Fruit fly (Drosophila melanogaster) whole organism, adult: ENCODE measurements around the gene CG32066.

Experiments used
- CG11617 ChIP-seq: fragments of 200-800 bp; sonication (Bioruptor generic); optimal IDR thresholded peaks from 2 replicates; lab custom pipeline; 2017; ENCODE audit warnings: mild to moderate bottlenecking, missing biosample characterization, missing genetic modification reagents, missing genetic modification characterization
- CG12768 ChIP-seq: fragments of 200-800 bp; sonication (Bioruptor generic); optimal IDR thresholded peaks from 2 replicates; lab custom pipeline; 2017; ENCODE audit warnings: missing biosample characterization, missing genetic modification characterization, mild to moderate bottlenecking, moderate library complexity, missing genetic modification reagents
- CG14711 ChIP-seq: fragments of 200-800 bp; sonication (Bioruptor generic); optimal IDR thresholded peaks from 2 replicates; lab custom pipeline; 2018; ENCODE audit warnings: missing biosample characterization, mild to moderate bottlenecking, missing genetic modification characterization, moderate library complexity
- CG33017 ChIP-seq: fragments of 200-800 bp; sonication (Bioruptor generic); optimal IDR thresholded peaks from 2 replicates; lab custom pipeline; 2018; ENCODE audit warnings: missing biosample characterization, mild to moderate bottlenecking, missing genetic modification characterization, moderate library complexity
- Clk ChIP-seq: fragments of 200-800 bp; sonication (Bioruptor generic); optimal IDR thresholded peaks from 2 replicates; lab custom pipeline; 2017; ENCODE audit warnings: missing biosample characterization, missing genetic modification characterization
- Crg-1 ChIP-seq: fragments of 200-800 bp; sonication (Bioruptor generic); optimal IDR thresholded peaks from 2 replicates; lab custom pipeline; 2016; ENCODE audit warnings: missing biosample characterization, missing genetic modification characterization
- Hr96 ChIP-seq: fragments of 200-800 bp; sonication (Bioruptor generic); optimal IDR thresholded peaks from 2 replicates; lab custom pipeline; 2016; ENCODE audit warnings: missing biosample characterization, missing genetic modification characterization
- Mnt ChIP-seq: fragments of 200-800 bp; sonication (Bioruptor generic); optimal IDR thresholded peaks from 2 replicates; lab custom pipeline; 2016; ENCODE audit warnings: missing biosample characterization, mild to moderate bottlenecking, missing genetic modification characterization
- kay ChIP-seq: fragments of 200-800 bp; sonication (Bioruptor generic); peaks from one replicate; lab custom pipeline; 2016; ENCODE audit warnings: missing biosample characterization, missing genetic modification characterization, borderline replicate concordance
- ovo ChIP-seq: fragments of 200-800 bp; sonication (Bioruptor generic); optimal IDR thresholded peaks from 2 replicates; lab custom pipeline; 2016; ENCODE audit warnings: missing biosample characterization, missing genetic modification characterization
- pad ChIP-seq: fragments of 200-800 bp; sonication (Bioruptor generic); optimal IDR thresholded peaks from 3 replicates; lab custom pipeline; 2017; ENCODE audit warnings: missing biosample characterization, missing genetic modification characterization, mild to moderate bottlenecking, moderate library complexity, missing genetic modification reagents
- tj ChIP-seq: fragments of 200-800 bp; sonication (Bioruptor generic); optimal IDR thresholded peaks from 3 replicates; lab custom pipeline; 2017; ENCODE audit warnings: missing biosample characterization, mild to moderate bottlenecking, missing genetic modification characterization, moderate library complexity
- toe ChIP-seq: fragments of 200-800 bp; sonication (Bioruptor generic); optimal IDR thresholded peaks from 2 replicates; lab custom pipeline; 2016; ENCODE audit warnings: missing biosample characterization, missing genetic modification characterization

- TF ChIP-seq kay (GFP tag; lab: Kevin White, UChicago) (no peak), Hr96 (GFP tag; lab: Kevin White, UChicago) (no peak), ovo (GFP tag; lab: Kevin White, UChicago) (no peak), CG11617 (no peak), tj (GFP tag; lab: Kevin White, UChicago) (no peak), CG12768 (no peak), toe (GFP tag; lab: Kevin White, UChicago) (no peak), CG33017 (tag; lab: Kevin White, UChicago) (no peak), Mnt (GFP tag; lab: Kevin White, UChicago) (no peak), pad (no peak), Clk (no peak), CG14711 (no peak), Crg-1 (GFP tag; lab: Kevin White, UChicago) (no peak)
Observed at dm6 chr3L:10684492-10684891, 23.7 kb upstream of the CG32066 start.
